Fruit fly (Drosophila melanogaster) whole organism, embryonic: ENCODE results near the gene CG17329.

Experiments
- B-H1 ChIP-seq: fragments of 200-800 bp; sonication (Bioruptor generic); IDR thresholded peaks from 3 replicates; pipeline ENCODE4 v1.3.6; 2022; ENCODE audit warnings: missing biosample characterization, missing genetic modification characterization
- Bteb2 ChIP-seq: fragments of 200-800 bp; sonication (Bioruptor generic); optimal IDR thresholded peaks from 2 replicates; lab custom pipeline; 2016; ENCODE audit warnings: missing biosample characterization, missing genetic modification characterization
- CG10654 ChIP-seq: fragments of 200-800 bp; sonication (Bioruptor generic); optimal IDR thresholded peaks from 2 replicates; lab custom pipeline; 2016; ENCODE audit warnings: missing biosample characterization, missing genetic modification characterization
- CG11723 ChIP-seq: fragments of 200-800 bp; sonication (Bioruptor generic); optimal IDR thresholded peaks from 2 replicates; lab custom pipeline; 2017; ENCODE audit warnings: missing biosample characterization, mild to moderate bottlenecking, missing genetic modification characterization
- CG12744 ChIP-seq: fragments of 200-800 bp; sonication (Bioruptor generic); optimal IDR thresholded peaks from 2 replicates; lab custom pipeline; 2016; ENCODE audit warnings: missing biosample characterization, missing genetic modification characterization
- CG12769 ChIP-seq: fragments of 200-800 bp; sonication (Bioruptor generic); optimal IDR thresholded peaks from 2 replicates; lab custom pipeline; 2019; ENCODE audit warnings: missing biosample characterization, mild to moderate bottlenecking, missing genetic modification characterization, moderate library complexity
- CG14050 ChIP-seq: fragments of 200-800 bp; sonication (Bioruptor generic); IDR thresholded peaks from 3 replicates; pipeline ENCODE4 v1.3.6; 2022; ENCODE audit warnings: missing biosample characterization, missing genetic modification characterization
- CG14965 ChIP-seq: fragments of 200-800 bp; sonication (Bioruptor generic); optimal IDR thresholded peaks from 2 replicates; lab custom pipeline; 2016; ENCODE audit warnings: missing biosample characterization, missing genetic modification characterization, borderline replicate concordance
- CG15601 ChIP-seq: fragments of 200-800 bp; sonication (Bioruptor generic); optimal IDR thresholded peaks from 3 replicates; lab custom pipeline; 2019; ENCODE audit warnings: missing biosample characterization, mild to moderate bottlenecking, missing genetic modification characterization, moderate library complexity
- CG16815 ChIP-seq: fragments of 200-800 bp; sonication (Bioruptor generic); optimal IDR thresholded peaks from 3 replicates; lab custom pipeline; 2017; ENCODE audit warnings: missing biosample characterization, mild to moderate bottlenecking, missing genetic modification characterization
- CG17186 ChIP-seq: fragments of 200-800 bp; sonication (Bioruptor generic); optimal IDR thresholded peaks from 3 replicates; lab custom pipeline; 2017; ENCODE audit warnings: missing biosample characterization, missing genetic modification reagents, missing genetic modification characterization
- CG2712 ChIP-seq: fragments of 200-800 bp; optimal IDR thresholded peaks from 3 replicates; lab custom pipeline; 2019; ENCODE audit warnings: missing biosample characterization, mild to moderate bottlenecking, missing genetic modification characterization, moderate library complexity
- CG2889 ChIP-seq: fragments of 200-800 bp; sonication (Bioruptor generic); IDR thresholded peaks from 3 replicates; pipeline ENCODE4 v1.3.6; 2022; ENCODE audit warnings: missing biosample characterization, missing genetic modification characterization
- CG30403 ChIP-seq: fragments of 200-800 bp; sonication (Bioruptor generic); optimal IDR thresholded peaks from 3 replicates; lab custom pipeline; 2016; ENCODE audit warnings: missing biosample characterization, missing genetic modification characterization
- CG42726 ChIP-seq: fragments of 200-800 bp; sonication (Bioruptor generic); IDR thresholded peaks from 2 replicates; pipeline ENCODE4 v1.3.6; 2022; ENCODE audit warnings: missing biosample characterization, missing genetic modification characterization; ENCODE audit not compliant: partially characterized antibody
- CG5245 ChIP-seq: fragments of 200-800 bp; sonication (Bioruptor generic); optimal IDR thresholded peaks from 3 replicates; lab custom pipeline; 2016; ENCODE audit warnings: missing biosample characterization, missing genetic modification characterization
- CG6272 ChIP-seq: fragments of 200-800 bp; sonication (Bioruptor generic); IDR thresholded peaks from 2 replicates; pipeline ENCODE4 v1.3.6; 2022; ENCODE audit warnings: missing biosample characterization, missing genetic modification characterization
- CG7556 ChIP-seq: fragments of 200-800 bp; sonication (Bioruptor generic); optimal IDR thresholded peaks from 2 replicates; lab custom pipeline; 2017; ENCODE audit warnings: missing biosample characterization, mild to moderate bottlenecking, missing genetic modification characterization
- CG9932 ChIP-seq: fragments of 200-800 bp; sonication (Bioruptor generic); IDR thresholded peaks from 2 replicates; pipeline ENCODE4 v1.3.6; 2022; ENCODE audit warnings: missing biosample characterization, missing genetic modification characterization
- CrebB ChIP-seq: fragments of 200-800 bp; sonication (Bioruptor generic); optimal IDR thresholded peaks from 3 replicates; lab custom pipeline; 2018; ENCODE audit warnings: missing biosample characterization, mild to moderate bottlenecking, missing genetic modification characterization
- Dad ChIP-seq: fragments of 200-800 bp; sonication (Bioruptor generic); optimal IDR thresholded peaks from 3 replicates; lab custom pipeline; 2016; ENCODE audit warnings: missing biosample characterization, missing genetic modification characterization
- Dfd ChIP-seq, 2 experiments: fragments of >200 bp; optimal IDR thresholded peaks; 2 replicates each; lab custom pipeline; 2017; ENCODE audit warnings: missing biosample characterization in 2 of 2, missing genetic modification characterization in 2 of 2
- Dip2 ChIP-seq: fragments of 200-800 bp; sonication (Bioruptor generic); IDR thresholded peaks from 2 replicates; pipeline ENCODE4 v1.3.6; 2022; ENCODE audit warnings: missing biosample characterization, missing genetic modification characterization
- ERR ChIP-seq: fragments of 200-800 bp; sonication (Bioruptor generic); optimal IDR thresholded peaks from 2 replicates; lab custom pipeline; 2016; ENCODE audit warnings: missing biosample characterization, missing genetic modification characterization
- Gsc ChIP-seq: fragments of 200-800 bp; sonication (Bioruptor generic); IDR thresholded peaks from 2 replicates; pipeline ENCODE4 v1.3.6; 2022; ENCODE audit warnings: missing biosample characterization, missing genetic modification characterization
- HLH3B ChIP-seq: fragments of 200-800 bp; sonication (Bioruptor generic); IDR thresholded peaks from 2 replicates; pipeline ENCODE4 v1.3.6; 2022; ENCODE audit warnings: missing biosample characterization, missing genetic modification characterization
- Hey ChIP-seq: fragments of 200-800 bp; sonication (Bioruptor generic); optimal IDR thresholded peaks from 3 replicates; lab custom pipeline; 2018; ENCODE audit warnings: missing biosample characterization, mild to moderate bottlenecking, missing genetic modification characterization
- HmgZ ChIP-seq: fragments of 200-800 bp; sonication (Bioruptor generic); optimal IDR thresholded peaks from 2 replicates; lab custom pipeline; 2018; ENCODE audit warnings: missing biosample characterization, mild to moderate bottlenecking, missing genetic modification characterization
- Kr ChIP-seq: fragments of 200-800 bp; sonication (Bioruptor generic); optimal IDR thresholded peaks from 2 replicates; lab custom pipeline; 2017; ENCODE audit warnings: missing biosample characterization, mild to moderate bottlenecking, missing genetic modification characterization
- MBD-R2 ChIP-seq: fragments of 200-800 bp; sonication (Bioruptor generic); IDR thresholded peaks from 2 replicates; pipeline ENCODE4 v1.3.6; 2022; ENCODE audit warnings: missing biosample characterization, missing genetic modification characterization
- Max ChIP-seq: fragments of 200-800 bp; sonication (Bioruptor generic); optimal IDR thresholded peaks from 2 replicates; lab custom pipeline; 2016; ENCODE audit warnings: missing biosample characterization, mild to moderate bottlenecking, missing genetic modification characterization
- NK7.1 ChIP-seq: fragments of 200-800 bp; sonication (Bioruptor generic); optimal IDR thresholded peaks from 3 replicates; lab custom pipeline; 2016; ENCODE audit warnings: missing biosample characterization, missing genetic modification characterization
- Sox100B ChIP-seq: fragments of 200-800 bp; sonication (Bioruptor generic); optimal IDR thresholded peaks from 3 replicates; lab custom pipeline; 2018; ENCODE audit warnings: missing biosample characterization, mild to moderate bottlenecking, missing genetic modification characterization
- Taf1 ChIP-seq: fragments of 200-800 bp; sonication (Bioruptor generic); IDR thresholded peaks from 2 replicates; pipeline ENCODE4 v1.3.6; 2022; ENCODE audit warnings: missing biosample characterization, missing genetic modification characterization
- Trl ChIP-seq, 3 experiments: fragments of >200 bp in 2 of 3; fragments of 200-800 bp in 1 of 3; sonication (Bioruptor generic) in 1 of 3; optimal IDR thresholded peaks; 2 replicates in 1 of 3; 3 replicates in 2 of 3; lab custom pipeline; 2016 to 2017; ENCODE audit warnings: missing biosample characterization in 1 of 3, missing genetic modification characterization in 1 of 3
- bigmax ChIP-seq: fragments of 200-800 bp; sonication (Bioruptor generic); optimal IDR thresholded peaks from 2 replicates; lab custom pipeline; 2018; ENCODE audit warnings: missing biosample characterization, mild to moderate bottlenecking, missing genetic modification characterization
- btn ChIP-seq: fragments of 200-800 bp; sonication (Bioruptor generic); optimal IDR thresholded peaks from 2 replicates; lab custom pipeline; 2016; ENCODE audit warnings: missing biosample characterization, missing genetic modification characterization
- cg ChIP-seq: fragments of 200-800 bp; sonication (Bioruptor generic); optimal IDR thresholded peaks from 3 replicates; lab custom pipeline; 2019; ENCODE audit warnings: missing biosample characterization, mild to moderate bottlenecking, missing genetic modification characterization, moderate library complexity
- chn ChIP-seq: fragments of 200-800 bp; sonication (Bioruptor generic); optimal IDR thresholded peaks from 2 replicates; lab custom pipeline; 2016; ENCODE audit warnings: missing biosample characterization, missing genetic modification characterization
- eyg ChIP-seq: fragments of 200-800 bp; sonication (Bioruptor generic); optimal IDR thresholded peaks from 3 replicates; lab custom pipeline; 2016; ENCODE audit warnings: missing biosample characterization, missing genetic modification characterization
- fru ChIP-seq: fragments of >200 bp; optimal IDR thresholded peaks from 2 replicates; lab custom pipeline; 2017
- gfzf ChIP-seq: fragments of 200-800 bp; sonication (Bioruptor generic); optimal IDR thresholded peaks from 2 replicates; lab custom pipeline; 2016; ENCODE audit warnings: missing biosample characterization, mild to moderate bottlenecking, missing genetic modification characterization, moderate library complexity
- grau ChIP-seq: fragments of 200-800 bp; optimal IDR thresholded peaks from 3 replicates; lab custom pipeline; 2019; ENCODE audit warnings: missing biosample characterization, mild to moderate bottlenecking, missing genetic modification characterization, moderate library complexity
- gsb-n ChIP-seq: fragments of 200-800 bp; sonication (Bioruptor generic); optimal IDR thresholded peaks from 3 replicates; lab custom pipeline; 2018; ENCODE audit warnings: missing biosample characterization, mild to moderate bottlenecking, missing genetic modification characterization
- ken ChIP-seq: fragments of 200-800 bp; sonication (Bioruptor generic); IDR thresholded peaks from 3 replicates; pipeline ENCODE4 v1.3.6; 2022; ENCODE audit warnings: missing biosample characterization, missing genetic modification characterization
- onecut ChIP-seq: fragments of 200-800 bp; sonication (Bioruptor generic); IDR thresholded peaks from 2 replicates; pipeline ENCODE4 v1.3.6; 2022; ENCODE audit warnings: missing biosample characterization, missing genetic modification characterization
- pum ChIP-seq: fragments of 200-800 bp; sonication (Bioruptor generic); optimal IDR thresholded peaks from 2 replicates; lab custom pipeline; 2016; ENCODE audit warnings: missing biosample characterization, missing genetic modification characterization
- pzg ChIP-seq: fragments of 200-800 bp; sonication (Bioruptor generic); optimal IDR thresholded peaks from 3 replicates; lab custom pipeline; 2018; ENCODE audit warnings: missing biosample characterization, mild to moderate bottlenecking, missing genetic modification characterization, moderate library complexity
- so ChIP-seq: fragments of 200-800 bp; sonication (Bioruptor generic); IDR thresholded peaks from 3 replicates; pipeline ENCODE4 v1.3.6; 2022; ENCODE audit warnings: missing biosample characterization, missing genetic modification characterization
- tna ChIP-seq: fragments of 200-800 bp; sonication (Bioruptor generic); IDR thresholded peaks from 2 replicates; pipeline ENCODE4 v1.3.6; 2022; ENCODE audit warnings: missing biosample characterization, missing genetic modification characterization; ENCODE audit not compliant: partially characterized antibody
- trem ChIP-seq: fragments of 200-800 bp; optimal IDR thresholded peaks from 3 replicates; lab custom pipeline; 2019; ENCODE audit warnings: missing biosample characterization, mild to moderate bottlenecking, missing genetic modification characterization, moderate library complexity

The CG17329 gene

dm6 chr2L:16261576-16262217 is 29.4 kb upstream of the CG17329 start, which contains the start of the genes twe and CG4935 (continued):
- TF ChIP-seq Dfd (GFP tag; optimal IDR thresholded peaks at IDR 0.05; lab: Kevin White, UChicago) (no peak), Trl (optimal IDR thresholded peaks at IDR 0.05; lab: Kevin White, UChicago) (no peak), Trl (GFP tag; optimal IDR thresholded peaks at IDR 0.05; lab: Kevin White, UChicago) (no peak), chn (GFP tag; lab: Kevin White, UChicago) (no peak), pzg (peak; percentile 11), trem (tag; lab: Kevin White, UChicago) (peak; percentile 31), CG2712 (tag; lab: Kevin White, UChicago) (peak; percentile 1), CG12769 (tag; lab: Kevin White, UChicago) (no peak), CG15601 (tag; lab: Kevin White, UChicago) (no peak), so (GFP tag; lab: Robert Waterston, UW) (no peak), HmgZ (peak; percentile 1), CG30403 (GFP tag; lab: Kevin White, UChicago) (peak; percentile 16), fru (lab: Kevin White, UChicago) (no peak), CG2889 (GFP tag; lab: Robert Waterston, UW) (no peak), Sox100B (GFP tag; lab: Kevin White, UChicago) (no peak), CG11723 (no peak), CG42726 (GFP tag; lab: Robert Waterston, UW) (no peak), CG12744 (GFP tag; lab: Kevin White, UChicago) (no peak), Max (GFP tag; lab: Kevin White, UChicago) (no peak), cg (GFP tag; lab: Kevin White, UChicago) (no peak), CG16815 (no peak), Dad (GFP tag; lab: Kevin White, UChicago) (no peak), CG14050 (GFP tag; lab: Robert Waterston, UW) (no peak), CG17186 (GFP tag; lab: Kevin White, UChicago) (no peak), Hey (tag; lab: Kevin White, UChicago) (no peak), Kr (GFP tag; lab: Kevin White, UChicago) (no peak), Dip2 (GFP tag; lab: Robert Waterston, UW) (no peak), ken (no peak), CG5245 (GFP tag; lab: Kevin White, UChicago) (no peak), MBD-R2 (GFP tag; lab: Robert Waterston, UW) (no peak), grau (tag; lab: Kevin White, UChicago) (peak; percentile 14), CG9932 (GFP tag; lab: Robert Waterston, UW) (no peak), eyg (no peak), B-H1 (GFP tag; lab: Robert Waterston, UW) (no peak), ERR (GFP tag; lab: Kevin White, UChicago) (no peak), Bteb2 (no peak), CrebB (tag; lab: Kevin White, UChicago) (no peak), gfzf (peak; percentile 55), btn (no peak), Taf1 (GFP tag; lab: Robert Waterston, UW) (no peak), NK7.1 (GFP tag; lab: Kevin White, UChicago) (no peak), CG10654 (GFP tag; lab: Kevin White, UChicago) (no peak), CG6272 (no peak), CG14965 (GFP tag; lab: Kevin White, UChicago) (no peak), CG7556 (peak; percentile 2), Gsc (GFP tag; lab: Robert Waterston, UW) (no peak), tna (GFP tag; lab: Robert Waterston, UW) (no peak), onecut (no peak), gsb-n (no peak), bigmax (GFP tag; lab: Kevin White, UChicago) (no peak), pum (GFP tag; lab: Kevin White, UChicago) (no peak), HLH3B (GFP tag; lab: Robert Waterston, UW) (no peak)
